Worm (Caenorhabditis elegans) whole organism, mixed stage, embryonic: ENCODE measurements around the gene T26G10.3.

Experiments
- ceh-83 ChIP-seq: fragments of 200-800 bp; sonication (Bioruptor generic); optimal IDR thresholded peaks from 2 replicates; lab custom pipeline; 2018; ENCODE audit warnings: mild to moderate bottlenecking, missing genetic modification characterization, missing compliant biosample characterization
- ces-1 ChIP-seq: fragments of 150-350 bp; optimal IDR thresholded peaks from 2 replicates; lab custom pipeline; 2014; ENCODE audit warnings: missing biosample characterization, missing genetic modification reagents, missing genetic modification characterization
- drap-1 ChIP-seq: fragments of 200-800 bp; sonication (Bioruptor generic); optimal IDR thresholded peaks from 3 replicates; lab custom pipeline; 2018; ENCODE audit warnings: mild to moderate bottlenecking, missing genetic modification characterization, missing compliant biosample characterization
- elt-3 ChIP-seq: fragments of 150-350 bp; optimal IDR thresholded peaks from 2 replicates; lab custom pipeline; 2014; ENCODE audit warnings: missing biosample characterization, missing genetic modification characterization
- lin-13 ChIP-seq: fragments of 150-350 bp; optimal IDR thresholded peaks from 2 replicates; lab custom pipeline; 2014; ENCODE audit warnings: missing biosample characterization, missing genetic modification characterization
- lsy-2 ChIP-seq: fragments of 150-350 bp; optimal IDR thresholded peaks from 2 replicates; lab custom pipeline; 2014; ENCODE audit warnings: missing biosample characterization, missing genetic modification characterization
- mep-1 ChIP-seq: fragments of 150-350 bp; optimal IDR thresholded peaks from 2 replicates; lab custom pipeline; 2017; ENCODE audit warnings: missing biosample characterization, missing genetic modification reagents, missing genetic modification characterization, inconsistent platforms
- nhr-237 ChIP-seq: fragments of 150-350 bp; optimal IDR thresholded peaks from 2 replicates; lab custom pipeline; 2014; ENCODE audit warnings: missing biosample characterization, missing genetic modification characterization
- pha-4 ChIP-seq: fragments of 150-350 bp; optimal IDR thresholded peaks from 2 replicates; lab custom pipeline; 2018; ENCODE audit warnings: missing biosample characterization, missing genetic modification reagents, missing genetic modification characterization
- snpc-4 ChIP-seq: fragments of 150-350 bp; optimal IDR thresholded peaks from 2 replicates; lab custom pipeline; 2014; ENCODE audit warnings: missing biosample characterization, missing genetic modification characterization
- sptf-1 ChIP-seq: sonication (generic microtip); optimal IDR thresholded peaks from 2 replicates; lab custom pipeline; 2017; ENCODE audit warnings: mild to moderate bottlenecking, missing genetic modification characterization, moderate library complexity, missing compliant biosample characterization
- unc-62 ChIP-seq: fragments of 150-350 bp; optimal IDR thresholded peaks from 2 replicates; lab custom pipeline; 2014; ENCODE audit warnings: missing biosample characterization, missing genetic modification reagents, missing genetic modification characterization
- ztf-11 ChIP-seq: fragments of 150-350 bp; optimal IDR thresholded peaks from 2 replicates; lab custom pipeline; 2014; ENCODE audit warnings: missing biosample characterization, missing genetic modification characterization

- TF ChIP-seq nhr-237 (tag; lab: Kevin White, UChicago) (no peak), pha-4 (no peak), mep-1 (tag; lab: Kevin White, UChicago) (no peak), unc-62 (GFP tag; lab: Kevin White, UChicago) (peak; percentile 89), ces-1 (GFP tag; lab: Kevin White, UChicago) (no peak), ceh-83 (GFP tag; lab: Kevin White, UChicago) (no peak), sptf-1 (no peak), lsy-2 (tag; lab: Kevin White, UChicago) (no peak), ztf-11 (tag; lab: Kevin White, UChicago) (no peak), snpc-4 (no peak), lin-13 (no peak), drap-1 (GFP tag; lab: Kevin White, UChicago) (no peak), elt-3 (tag; lab: Kevin White, UChicago) (no peak)
Measured at ce11 chrIII:9457192-9458103, 44.2 kb upstream of the T26G10.3 start.
